Worm (Caenorhabditis elegans) whole organism, late embryonic: Measurements from ENCODE around the gene zen-4.

Source experiments
- C08G9.2 ChIP-seq: sonication (generic microtip); optimal IDR thresholded peaks from 2 replicates; lab custom pipeline; 2016; ENCODE audit warnings: mild to moderate bottlenecking, missing genetic modification characterization, moderate library complexity, missing compliant biosample characterization
- F13H6.1 ChIP-seq: sonication (generic microtip); optimal IDR thresholded peaks from 2 replicates; lab custom pipeline; 2016; ENCODE audit warnings: missing genetic modification characterization, missing compliant biosample characterization
- K02D7.2 ChIP-seq: sonication (generic microtip); optimal IDR thresholded peaks from 2 replicates; lab custom pipeline; 2017; ENCODE audit warnings: mild to moderate bottlenecking, missing genetic modification characterization, missing compliant biosample characterization
- K09A11.1 ChIP-seq: sonication (generic microtip); optimal IDR thresholded peaks from 2 replicates; lab custom pipeline; 2017; ENCODE audit warnings: antibody characterized with exemption, mild to moderate bottlenecking, missing genetic modification characterization, missing compliant biosample characterization; ENCODE audit not compliant: insufficient read depth
- T23F11.4 ChIP-seq: fragments of 200-800 bp; sonication (Bioruptor generic); optimal IDR thresholded peaks from 2 replicates; lab custom pipeline; 2018; ENCODE audit warnings: mild to moderate bottlenecking, missing genetic modification characterization, missing compliant biosample characterization
- ceh-19 ChIP-seq: fragments of 200-800 bp; sonication (Bioruptor generic); optimal IDR thresholded peaks from 2 replicates; lab custom pipeline; 2018; ENCODE audit warnings: mild to moderate bottlenecking, missing genetic modification characterization, missing compliant biosample characterization
- ceh-2 ChIP-seq: sonication (generic microtip); optimal IDR thresholded peaks from 2 replicates; lab custom pipeline; 2016; ENCODE audit warnings: missing genotype, missing genetic modification characterization, missing compliant biosample characterization
- ceh-31 ChIP-seq: sonication (generic microtip); optimal IDR thresholded peaks from 2 replicates; lab custom pipeline; 2016; ENCODE audit warnings: missing genetic modification characterization, missing compliant biosample characterization
- ceh-45 ChIP-seq: fragments of 200-800 bp; sonication (Bioruptor generic); IDR thresholded peaks from 2 replicates; pipeline ENCODE4 v1.3.6; 2022; ENCODE audit warnings: missing genetic modification reagents, missing genetic modification characterization, missing compliant biosample characterization
- ceh-6 ChIP-seq: fragments of 200-800 bp; sonication (Bioruptor generic); optimal IDR thresholded peaks from 2 replicates; lab custom pipeline; 2018; ENCODE audit warnings: mild to moderate bottlenecking, missing genetic modification characterization, missing compliant biosample characterization
- ceh-9 ChIP-seq: sonication (generic microtip); optimal IDR thresholded peaks from 2 replicates; lab custom pipeline; 2016; ENCODE audit warnings: mild to moderate bottlenecking, missing genetic modification characterization, inconsistent platforms, missing compliant biosample characterization
- dve-1 ChIP-seq: sonication (generic microtip); optimal IDR thresholded peaks from 2 replicates; lab custom pipeline; 2017; ENCODE audit warnings: antibody characterized with exemption, mild to moderate bottlenecking, missing genetic modification characterization, missing compliant biosample characterization
- elt-2 ChIP-seq: sonication (generic microtip); optimal IDR thresholded peaks from 2 replicates; lab custom pipeline; 2016; ENCODE audit warnings: missing genetic modification reagents, missing genetic modification characterization, missing compliant biosample characterization
- ets-4 ChIP-seq: sonication (generic microtip); optimal IDR thresholded peaks from 2 replicates; lab custom pipeline; 2016; ENCODE audit warnings: missing genetic modification characterization, missing compliant biosample characterization
- hlh-30 ChIP-seq: sonication (generic microtip); optimal IDR thresholded peaks from 2 replicates; lab custom pipeline; 2017; ENCODE audit warnings: antibody characterized with exemption, missing genetic modification characterization, missing compliant biosample characterization; ENCODE audit not compliant: insufficient read depth
- nfya-1 ChIP-seq: sonication (generic microtip); optimal IDR thresholded peaks from 2 replicates; lab custom pipeline; 2017; ENCODE audit warnings: missing genetic modification characterization, mild to moderate bottlenecking, missing compliant biosample characterization, antibody characterized with exemption, moderate library complexity
- odd-2 ChIP-seq: sonication (generic microtip); optimal IDR thresholded peaks from 2 replicates; lab custom pipeline; 2017; ENCODE audit warnings: antibody characterized with exemption, mild to moderate bottlenecking, missing genetic modification characterization, missing compliant biosample characterization
- pag-3 ChIP-seq: sonication (generic microtip); optimal IDR thresholded peaks from 2 replicates; lab custom pipeline; 2016; ENCODE audit warnings: missing compliant biosample characterization, missing genetic modification characterization, borderline replicate concordance
- pax-1 ChIP-seq: fragments of 150-350 bp; optimal IDR thresholded peaks from 2 replicates; lab custom pipeline; 2014; ENCODE audit warnings: missing biosample characterization, missing genetic modification characterization
- pha-4 ChIP-seq: fragments of 150-350 bp; optimal IDR thresholded peaks from 2 replicates; lab custom pipeline; 2018; ENCODE audit warnings: missing biosample characterization, missing genetic modification reagents, missing genetic modification characterization
- pros-1 ChIP-seq: fragments of 150-350 bp; optimal IDR thresholded peaks from 2 replicates; lab custom pipeline; 2014; ENCODE audit warnings: missing biosample characterization, missing genetic modification reagents, missing genetic modification characterization
- ref-2 ChIP-seq: sonication (generic microtip); optimal IDR thresholded peaks from 2 replicates; lab custom pipeline; 2016; ENCODE audit warnings: missing genetic modification characterization, missing compliant biosample characterization
- tbx-2 ChIP-seq: sonication (generic microtip); optimal IDR thresholded peaks from 2 replicates; lab custom pipeline; 2016; ENCODE audit warnings: missing genetic modification characterization, missing compliant biosample characterization
- unc-42 ChIP-seq: sonication (generic microtip); optimal IDR thresholded peaks from 2 replicates; lab custom pipeline; 2016; ENCODE audit warnings: missing genotype, missing genetic modification characterization, missing compliant biosample characterization
- unc-86 ChIP-seq: sonication (generic microtip); optimal IDR thresholded peaks from 2 replicates; lab custom pipeline; 2016; ENCODE audit warnings: missing genetic modification characterization, missing compliant biosample characterization

The zen-4 gene

ce11 chrIV:6117741-6118265 is at the start of gene zen-4:
Gene zen-4, plus strand, starts transcription at chrIV:6118215.
- no peak for TF ChIP-seq pha-4 (tag; lab: Kevin White, UChicago)
- TF ChIP-seq tbx-2 (tag; lab: Kevin White, UChicago), result peak; percentile 28
- TF ChIP-seq elt-2 (tag; lab: Kevin White, UChicago), result peak; percentile 22
- no peak for TF ChIP-seq odd-2 (tag; lab: Kevin White, UChicago)
- peak; percentile 40 for TF ChIP-seq nfya-1
- peak; percentile 27 for TF ChIP-seq hlh-30 (tag; lab: Kevin White, UChicago)
- no peak for TF ChIP-seq ceh-6 (GFP tag; lab: Kevin White, UChicago)
- peak; percentile 42 for TF ChIP-seq ref-2 (tag; lab: Kevin White, UChicago)
- no peak for TF ChIP-seq unc-42 (tag; lab: Kevin White, UChicago)
- no peak for TF ChIP-seq pax-1
- TF ChIP-seq ceh-19 (GFP tag; lab: Kevin White, UChicago), result no peak
- no peak for TF ChIP-seq ets-4 (tag; lab: Kevin White, UChicago)
- TF ChIP-seq ceh-9 (tag; lab: Kevin White, UChicago), result no peak
- no peak for TF ChIP-seq pros-1

- TF ChIP-seq elt-2 (tag; lab: Kevin White, UChicago) (no peak), nfya-1 (peak; percentile 72)
- TF ChIP-seq, all 69 proteins: peak for 1
Measured at ce11 chrIV:6071026-6071425, 47.0 kb upstream of the zen-4 start.

ce11 chrIV:6076128-6076527 is 41.9 kb upstream of the zen-4 start, which contains the start of gene cpg-20:
Gene cpg-20, minus strand, starts transcription at chrIV:6076228.
- TF ChIP-seq ceh-6 (GFP tag; lab: Kevin White, UChicago), result no peak
- TF ChIP-seq C08G9.2, result no peak
- no peak for TF ChIP-seq hlh-30 (tag; lab: Kevin White, UChicago)
- TF ChIP-seq T23F11.4, result no peak
- no peak for TF ChIP-seq K09A11.1 (tag; lab: Kevin White, UChicago)
- no peak for TF ChIP-seq ceh-45

- no peak for TF ChIP-seq pros-1
- peak; percentile 19 for TF ChIP-seq elt-2 (tag; lab: Kevin White, UChicago)
Measured at ce11 chrIV:6079925-6080324, 38.1 kb upstream of the zen-4 start, which contains the start of gene ugt-19. Gene ugt-19, minus strand, starts transcription at chrIV:6079952.

ce11 chrIV:6083550-6084041 is 34.4 kb upstream of the zen-4 start, which contains the start of gene ugt-20:
Gene ugt-20, minus strand, starts transcription at chrIV:6083600.
- no peak for TF ChIP-seq pag-3 (tag; lab: Kevin White, UChicago)
- peak; percentile 48 for TF ChIP-seq elt-2 (tag; lab: Kevin White, UChicago)
- TF ChIP-seq, all 69 proteins: peak for 1

- TF ChIP-seq elt-2 (tag; lab: Kevin White, UChicago) (peak; percentile 74), ceh-31 (tag; lab: Kevin White, UChicago) (no peak)
Measured at ce11 chrIV:6086479-6086878, 31.5 kb upstream of the zen-4 start.

ce11 chrIV:6092313-6092712 is 25.7 kb upstream of the zen-4 start, which contains the start of gene K08B4.7:
Gene K08B4.7, minus strand, starts transcription at chrIV:6092413.
- no peak for TF ChIP-seq C08G9.2
- TF ChIP-seq nfya-1, result no peak
- no peak for TF ChIP-seq F13H6.1 (tag; lab: Kevin White, UChicago)
- no peak for TF ChIP-seq K02D7.2 (tag; lab: Kevin White, UChicago)
- no peak for TF ChIP-seq ceh-2
- no peak for TF ChIP-seq pag-3 (tag; lab: Kevin White, UChicago)
- TF ChIP-seq elt-2 (tag; lab: Kevin White, UChicago), result no peak
- TF ChIP-seq ceh-9 (tag; lab: Kevin White, UChicago), result no peak
- TF ChIP-seq T23F11.4, result no peak
- no peak for TF ChIP-seq pha-4 (tag; lab: Kevin White, UChicago)
- no peak for TF ChIP-seq dve-1 (tag; lab: Kevin White, UChicago)
- no peak for TF ChIP-seq unc-86 (tag; lab: Kevin White, UChicago)
